Fruit fly (Drosophila melanogaster) S2 (cell line): Measurements from ENCODE around the gene dco.

Experiments used
- CG8478 ChIP-seq: fragments of >200 bp; optimal IDR thresholded peaks from 2 replicates; lab custom pipeline; 2018
- CTCF ChIP-seq, 2 experiments: fragments of >200 bp; optimal IDR thresholded peaks; 2 replicates each; lab custom pipeline; 2018

DNA sequence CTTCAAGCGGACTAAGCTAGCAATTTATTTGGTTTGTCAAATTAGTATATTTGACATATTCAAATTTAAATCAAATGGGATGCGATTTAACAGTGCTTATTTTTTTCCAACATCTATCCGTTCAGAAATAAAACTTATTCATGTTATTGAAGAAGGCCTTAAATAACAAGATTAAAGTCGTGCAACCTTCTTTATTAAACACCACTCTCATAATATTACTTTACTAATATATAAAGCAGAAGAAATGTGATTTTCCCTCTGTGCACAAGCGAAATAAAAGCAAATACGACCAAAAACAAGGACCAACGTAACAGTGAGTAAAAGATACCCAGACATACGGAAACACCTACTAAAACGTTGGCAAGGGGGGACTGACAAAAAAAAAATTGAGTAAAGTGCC is 54.4 kb downstream of the dco start:
- TF ChIP-seq CG8478 (lab: Kevin White, UChicago) (no peak), CTCF (optimal IDR thresholded peaks at IDR 0.05; lab: Kevin White, UChicago) (no peak)
